Worm (Caenorhabditis elegans): ENCODE results near the gene F17H10.4.

DNA sequence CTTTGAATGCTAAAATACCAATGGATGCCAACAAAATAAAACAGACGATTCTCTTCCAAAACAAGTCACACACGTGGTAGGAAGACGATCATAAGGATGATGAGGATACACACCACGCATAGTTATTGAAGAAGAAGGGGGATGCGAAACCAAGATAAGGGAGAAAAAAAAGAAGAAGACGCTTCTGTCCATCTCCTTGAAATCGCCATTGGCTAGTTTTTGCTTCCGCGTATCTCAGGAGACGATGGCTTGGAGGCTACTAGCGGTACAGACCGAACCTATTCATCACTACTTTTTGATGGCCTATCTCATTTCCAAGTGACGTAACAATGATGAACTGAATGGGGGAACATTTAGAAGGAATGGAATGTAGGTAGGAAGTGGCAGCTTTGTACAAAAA lies 38.0 kb upstream of the F17H10.4 start:
- TF ChIP-seq unc-39 (tag; optimal IDR thresholded peaks at IDR 0.05) = no peak
- TF ChIP-seq ztf-11 (tag; optimal IDR thresholded peaks at IDR 0.05) = no peak
- no peak for TF ChIP-seq mdl-1 (tag; optimal IDR thresholded peaks at IDR 0.05)
- no peak for TF ChIP-seq R02D3.7 (tag; optimal IDR thresholded peaks at IDR 0.05)
- no peak for TF ChIP-seq ceh-9 (tag; optimal IDR thresholded peaks at IDR 0.05)
- TF ChIP-seq ceh-28 (tag; optimal IDR thresholded peaks at IDR 0.05) = no peak
- no peak for TF ChIP-seq daf-12 (tag; optimal IDR thresholded peaks at IDR 0.05)
- no peak for TF ChIP-seq lin-39 (tag; optimal IDR thresholded peaks at IDR 0.05)
